Fruit fly (Drosophila melanogaster) S2 (cell line): ENCODE measurements around the gene Or1a.

Experiments used
- CG8478 ChIP-seq: fragments of >200 bp; optimal IDR thresholded peaks from 2 replicates; lab custom pipeline; 2018
- CTCF ChIP-seq, 2 experiments: fragments of >200 bp; optimal IDR thresholded peaks; 2 replicates each; lab custom pipeline; 2018

DNA sequence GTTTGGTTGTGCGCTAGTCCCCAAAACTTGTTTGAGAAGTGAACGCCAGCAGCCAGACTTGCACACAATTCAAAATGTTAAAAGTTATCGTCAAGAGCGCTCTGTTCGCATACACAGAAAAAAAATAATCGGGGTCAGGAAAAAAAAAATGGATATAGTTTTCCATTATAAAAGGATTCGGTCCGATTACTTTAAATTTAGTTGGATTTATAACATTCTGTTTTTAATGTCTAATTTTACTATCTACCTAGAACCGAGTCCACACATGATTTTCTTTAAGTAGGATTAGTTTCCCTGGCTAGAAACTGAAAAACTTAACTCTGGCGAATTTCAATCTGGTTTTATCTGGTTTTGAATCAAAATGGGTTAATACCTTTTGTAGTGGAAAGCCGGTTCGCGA is 30.3 kb downstream of the Or1a start:
- no peak for TF ChIP-seq CTCF (optimal IDR thresholded peaks at IDR 0.05; lab: Kevin White, UChicago)
- TF ChIP-seq CG8478 (lab: Kevin White, UChicago) = no peak
